Worm (Caenorhabditis elegans) whole organism, mixed stage, embryonic: ENCODE results near the gene nhr-124.

Experiments
- M03D4.4 ChIP-seq: sonication (generic microtip); optimal IDR thresholded peaks from 2 replicates; lab custom pipeline; 2017; ENCODE audit warnings: mild to moderate bottlenecking, missing genetic modification characterization, missing compliant biosample characterization
- bed-3 ChIP-seq: fragments of 200-800 bp; sonication (Bioruptor generic); optimal IDR thresholded peaks from 3 replicates; lab custom pipeline; 2018; ENCODE audit warnings: mild to moderate bottlenecking, missing genetic modification characterization, moderate library complexity, missing compliant biosample characterization
- blmp-1 ChIP-seq: fragments of 150-350 bp; optimal IDR thresholded peaks from 2 replicates; lab custom pipeline; 2014; ENCODE audit warnings: missing biosample characterization, missing genetic modification characterization
- ceh-39 ChIP-seq: fragments of 150-350 bp; optimal IDR thresholded peaks from 2 replicates; lab custom pipeline; 2014; ENCODE audit warnings: missing biosample characterization, missing genetic modification characterization
- ceh-43 ChIP-seq: fragments of 200-800 bp; sonication (Bioruptor generic); optimal IDR thresholded peaks from 2 replicates; lab custom pipeline; 2018; ENCODE audit warnings: mild to moderate bottlenecking, missing genetic modification characterization, moderate library complexity, missing compliant biosample characterization
- ceh-83 ChIP-seq: fragments of 200-800 bp; sonication (Bioruptor generic); optimal IDR thresholded peaks from 2 replicates; lab custom pipeline; 2018; ENCODE audit warnings: mild to moderate bottlenecking, missing genetic modification characterization, missing compliant biosample characterization
- ces-1 ChIP-seq: fragments of 150-350 bp; optimal IDR thresholded peaks from 2 replicates; lab custom pipeline; 2014; ENCODE audit warnings: missing biosample characterization, missing genetic modification reagents, missing genetic modification characterization
- cnd-1 ChIP-seq: fragments of 200-800 bp; sonication (Bioruptor generic); optimal IDR thresholded peaks from 2 replicates; lab custom pipeline; 2018; ENCODE audit warnings: mild to moderate bottlenecking, missing genetic modification characterization, missing compliant biosample characterization
- drap-1 ChIP-seq: fragments of 200-800 bp; sonication (Bioruptor generic); optimal IDR thresholded peaks from 3 replicates; lab custom pipeline; 2018; ENCODE audit warnings: mild to moderate bottlenecking, missing genetic modification characterization, missing compliant biosample characterization
- elt-1 ChIP-seq: sonication (generic microtip); optimal IDR thresholded peaks from 2 replicates; lab custom pipeline; 2017; ENCODE audit warnings: missing genetic modification characterization, mild to moderate bottlenecking, missing compliant biosample characterization, antibody characterized with exemption, moderate library complexity, borderline replicate concordance; ENCODE audit not compliant: insufficient read depth
- elt-3 ChIP-seq: fragments of 150-350 bp; optimal IDR thresholded peaks from 2 replicates; lab custom pipeline; 2014; ENCODE audit warnings: missing biosample characterization, missing genetic modification characterization
- flh-1 ChIP-seq: fragments of 200-800 bp; sonication (Bioruptor generic); optimal IDR thresholded peaks from 2 replicates; lab custom pipeline; 2018; ENCODE audit warnings: mild to moderate bottlenecking, missing genetic modification characterization, moderate library complexity, missing compliant biosample characterization
- ham-2 ChIP-seq: fragments of 200-800 bp; sonication (Bioruptor generic); optimal IDR thresholded peaks from 2 replicates; lab custom pipeline; 2018; ENCODE audit warnings: mild to moderate bottlenecking, missing genetic modification characterization, missing compliant biosample characterization
- hlh-1 ChIP-seq: fragments of 150-350 bp; optimal IDR thresholded peaks from 2 replicates; lab custom pipeline; 2014; ENCODE audit warnings: missing biosample characterization, missing genetic modification reagents, missing genetic modification characterization
- lin-32 ChIP-seq: fragments of 200-800 bp; sonication (Bioruptor generic); optimal IDR thresholded peaks from 2 replicates; lab custom pipeline; 2018; ENCODE audit warnings: mild to moderate bottlenecking, missing genetic modification characterization, missing compliant biosample characterization
- lsy-2 ChIP-seq: fragments of 150-350 bp; optimal IDR thresholded peaks from 2 replicates; lab custom pipeline; 2014; ENCODE audit warnings: missing biosample characterization, missing genetic modification characterization
- mab-5 ChIP-seq: fragments of 150-350 bp; optimal IDR thresholded peaks from 2 replicates; lab custom pipeline; 2014; ENCODE audit warnings: missing biosample characterization, missing genetic modification characterization
- mep-1 ChIP-seq: fragments of 150-350 bp; optimal IDR thresholded peaks from 2 replicates; lab custom pipeline; 2017; ENCODE audit warnings: missing biosample characterization, missing genetic modification reagents, missing genetic modification characterization, inconsistent platforms
- nhr-12 ChIP-seq: fragments of 150-350 bp; optimal IDR thresholded peaks from 2 replicates; lab custom pipeline; 2014; ENCODE audit warnings: missing biosample characterization, missing genetic modification characterization
- nhr-237 ChIP-seq: fragments of 150-350 bp; optimal IDR thresholded peaks from 2 replicates; lab custom pipeline; 2014; ENCODE audit warnings: missing biosample characterization, missing genetic modification characterization
- nhr-28 ChIP-seq: fragments of 150-350 bp; optimal IDR thresholded peaks from 2 replicates; lab custom pipeline; 2014; ENCODE audit warnings: missing biosample characterization, missing genetic modification characterization
- nhr-76 ChIP-seq: sonication (generic microtip); optimal IDR thresholded peaks from 2 replicates; lab custom pipeline; 2017; ENCODE audit warnings: missing biosample characterization, missing genetic modification characterization
- pha-4 ChIP-seq: fragments of 150-350 bp; optimal IDR thresholded peaks from 2 replicates; lab custom pipeline; 2018; ENCODE audit warnings: missing biosample characterization, missing genetic modification reagents, missing genetic modification characterization
- sem-2 ChIP-seq: fragments of 200-800 bp; sonication (Bioruptor generic); optimal IDR thresholded peaks from 2 replicates; lab custom pipeline; 2018; ENCODE audit warnings: mild to moderate bottlenecking, missing genetic modification characterization, missing compliant biosample characterization
- snpc-4 ChIP-seq: fragments of 150-350 bp; optimal IDR thresholded peaks from 2 replicates; lab custom pipeline; 2014; ENCODE audit warnings: missing biosample characterization, missing genetic modification characterization
- sptf-1 ChIP-seq: sonication (generic microtip); optimal IDR thresholded peaks from 2 replicates; lab custom pipeline; 2017; ENCODE audit warnings: mild to moderate bottlenecking, missing genetic modification characterization, moderate library complexity, missing compliant biosample characterization
- tbx-8 ChIP-seq: fragments of 200-800 bp; sonication (Bioruptor generic); optimal IDR thresholded peaks from 2 replicates; lab custom pipeline; 2018; ENCODE audit warnings: mild to moderate bottlenecking, missing genetic modification characterization, moderate library complexity, missing compliant biosample characterization
- unc-120 ChIP-seq: sonication (generic microtip); optimal IDR thresholded peaks from 2 replicates; lab custom pipeline; 2017; ENCODE audit warnings: missing genetic modification characterization, missing compliant biosample characterization; ENCODE audit not compliant: poor library complexity, severe bottlenecking
- unc-39 ChIP-seq: fragments of 150-350 bp; optimal IDR thresholded peaks from 2 replicates; lab custom pipeline; 2014; ENCODE audit warnings: missing biosample characterization, missing genetic modification characterization
- unc-62 ChIP-seq: fragments of 150-350 bp; optimal IDR thresholded peaks from 2 replicates; lab custom pipeline; 2014; ENCODE audit warnings: missing biosample characterization, missing genetic modification reagents, missing genetic modification characterization
- zip-8 ChIP-seq: fragments of 150-350 bp; optimal IDR thresholded peaks from 2 replicates; lab custom pipeline; 2014; ENCODE audit warnings: missing biosample characterization, missing genetic modification characterization
- ztf-11 ChIP-seq: fragments of 150-350 bp; optimal IDR thresholded peaks from 2 replicates; lab custom pipeline; 2014; ENCODE audit warnings: missing biosample characterization, missing genetic modification characterization

Gene nhr-124

ce11 chrV:3886104-3886503, at the start of gene nhr-124:
TSS of gene nhr-124 (minus strand) at chrV:3886204.
- no peak for TF ChIP-seq nhr-12 (tag; lab: Kevin White, UChicago)
- no peak for TF ChIP-seq nhr-28 (tag; lab: Kevin White, UChicago)
- no peak for TF ChIP-seq ham-2
- no peak for TF ChIP-seq nhr-76
- no peak for TF ChIP-seq ztf-11 (tag; lab: Kevin White, UChicago)
- TF ChIP-seq tbx-8 (GFP tag; lab: Kevin White, UChicago) = no peak
- TF ChIP-seq zip-8 = no peak
- TF ChIP-seq sem-2 (GFP tag; lab: Kevin White, UChicago) = no peak
- TF ChIP-seq elt-3 (tag; lab: Kevin White, UChicago) = no peak
- TF ChIP-seq mab-5 (tag; lab: Kevin White, UChicago) = no peak
- no peak for TF ChIP-seq lin-32 (GFP tag; lab: Kevin White, UChicago)
- TF ChIP-seq flh-1 = no peak
- TF ChIP-seq ceh-39 = no peak
- TF ChIP-seq unc-62 (GFP tag; lab: Kevin White, UChicago) = no peak
- TF ChIP-seq cnd-1 (tag; lab: Kevin White, UChicago) = no peak
- TF ChIP-seq ceh-43 (GFP tag; lab: Kevin White, UChicago) = no peak
- no peak for TF ChIP-seq M03D4.4

ce11 chrV:3931326-3931725, 45.3 kb upstream of the nhr-124 start, which contains the start of gene srx-63:
TSS of gene srx-63 (plus strand) at chrV:3931626.
- TF ChIP-seq ceh-39 (no peak), blmp-1 (tag; lab: Kevin White, UChicago) (no peak), nhr-28 (tag; lab: Kevin White, UChicago) (no peak), unc-39 (tag; lab: Kevin White, UChicago) (no peak), hlh-1 (tag; lab: Kevin White, UChicago) (no peak), elt-1 (tag; lab: Kevin White, UChicago) (no peak), nhr-76 (no peak), bed-3 (GFP tag; lab: Kevin White, UChicago) (no peak), ces-1 (no peak), drap-1 (GFP tag; lab: Kevin White, UChicago) (no peak), mep-1 (no peak), sem-2 (GFP tag; lab: Kevin White, UChicago) (no peak), ceh-83 (no peak), unc-120 (tag; lab: Kevin White, UChicago) (no peak), sptf-1 (tag; lab: Kevin White, UChicago) (no peak), ham-2 (no peak), pha-4 (tag; lab: Kevin White, UChicago) (no peak), lsy-2 (tag; lab: Kevin White, UChicago) (no peak)

ce11 chrV:3929099-3929498, 43.1 kb upstream of the nhr-124 start, which contains the start of gene srx-64:
TSS of gene srx-64 (plus strand) at chrV:3929399.
- TF ChIP-seq lin-32 (GFP tag; lab: Kevin White, UChicago) (no peak), snpc-4 (tag; lab: Kevin White, UChicago) (no peak), bed-3 (GFP tag; lab: Kevin White, UChicago) (no peak), blmp-1 (tag; lab: Kevin White, UChicago) (no peak), ces-1 (no peak), lsy-2 (tag; lab: Kevin White, UChicago) (no peak), zip-8 (no peak), ceh-83 (no peak), unc-39 (tag; lab: Kevin White, UChicago) (no peak), sptf-1 (tag; lab: Kevin White, UChicago) (no peak), drap-1 (GFP tag; lab: Kevin White, UChicago) (no peak)

ce11 chrV:3927522-3927921, 41.5 kb upstream of the nhr-124 start:
- TF ChIP-seq bed-3 (GFP tag; lab: Kevin White, UChicago) = no peak
- no peak for TF ChIP-seq ham-2
- TF ChIP-seq sem-2 (GFP tag; lab: Kevin White, UChicago) = no peak
- no peak for TF ChIP-seq unc-39 (tag; lab: Kevin White, UChicago)
- no peak for TF ChIP-seq nhr-237 (tag; lab: Kevin White, UChicago)
- TF ChIP-seq drap-1 (GFP tag; lab: Kevin White, UChicago) = no peak
- no peak for TF ChIP-seq ceh-43 (GFP tag; lab: Kevin White, UChicago)
- no peak for TF ChIP-seq nhr-76

ce11 chrV:3922547-3922946, 36.5 kb upstream of the nhr-124 start:
- TF ChIP-seq unc-39 (tag; lab: Kevin White, UChicago) (no peak), lsy-2 (tag; lab: Kevin White, UChicago) (no peak), M03D4.4 (no peak)
- TF ChIP-seq, all 35 proteins: peak for 0
